Fruit fly (Drosophila melanogaster): ENCODE results near the gene CG7102.

CG7102 gene

DNA sequence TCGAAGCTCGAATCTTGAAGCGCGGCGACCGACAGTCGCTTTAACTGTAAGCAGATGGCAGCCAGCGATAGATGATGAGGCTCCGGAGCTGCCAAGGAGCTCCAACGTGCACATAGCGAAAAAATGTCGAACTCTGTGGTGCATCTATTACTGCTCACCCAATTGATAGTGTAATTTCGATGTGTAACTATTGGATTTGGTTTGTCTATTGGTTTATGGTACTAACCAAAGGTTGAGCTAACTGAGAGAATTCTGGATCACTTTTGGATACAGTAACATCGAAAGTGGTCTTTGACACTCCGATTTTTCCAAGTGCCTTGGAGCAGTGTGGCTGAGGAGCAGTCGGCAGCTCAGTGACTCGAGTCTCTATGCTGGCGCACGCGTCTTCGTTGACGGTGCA lies 11.3 kb upstream of the CG7102 start (continued):
- TF ChIP-seq acj6 (GFP tag; optimal IDR thresholded peaks at IDR 0.05) (peak; percentile 74), CG3919 (GFP tag; optimal IDR thresholded peaks at IDR 0.05) (peak; percentile 78), CG11762 (GFP tag; optimal IDR thresholded peaks at IDR 0.05; ENCODE audit: insufficient read depth) (peak; percentile 71), esn (GFP tag; optimal IDR thresholded peaks at IDR 0.05) (peak; percentile 58), CG7368 (GFP tag; optimal IDR thresholded peaks at IDR 0.05) (peak; percentile 76), CG34406 (GFP tag; optimal IDR thresholded peaks at IDR 0.05) (peak; percentile 35), CG16779 (tag; optimal IDR thresholded peaks at IDR 0.05) (no peak), CG11902 (GFP tag; optimal IDR thresholded peaks at IDR 0.05) (peak; percentile 51), Hr39 (GFP tag; optimal IDR thresholded peaks at IDR 0.05) (peak; percentile 40), topi (GFP tag; optimal IDR thresholded peaks at IDR 0.05) (peak; percentile 49), Eip93F (GFP tag; optimal IDR thresholded peaks at IDR 0.05) (no peak), Eip78C (GFP tag) (peak; percentile 92), fd59A (GFP tag; optimal IDR thresholded peaks at IDR 0.05) (peak; percentile 77), CG10631 (GFP tag; optimal IDR thresholded peaks at IDR 0.05) (peak; percentile 73)

DNA sequence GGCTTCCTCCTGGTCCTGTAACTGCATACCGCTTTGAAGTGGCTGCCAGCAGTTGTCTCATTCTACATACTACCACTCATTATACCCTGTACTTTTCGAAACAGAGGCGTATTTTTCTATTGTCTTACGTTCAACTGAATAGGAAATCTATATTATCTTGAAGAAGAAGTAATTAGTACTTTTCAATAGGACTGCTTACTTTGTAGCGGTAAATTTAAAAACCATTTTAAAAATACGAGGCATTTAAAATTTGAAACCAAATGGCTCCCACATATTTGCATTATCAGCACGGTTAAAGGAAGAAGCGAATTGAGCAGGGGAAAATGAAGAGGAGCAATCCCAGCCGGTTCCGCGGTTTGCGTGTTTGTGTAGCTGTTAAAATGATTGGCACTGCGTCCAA lies 9.9 kb upstream of the CG7102 start:
- TF ChIP-seq esn (GFP tag; optimal IDR thresholded peaks at IDR 0.05), result peak; percentile 71
- TF ChIP-seq CG8632 (GFP tag; optimal IDR thresholded peaks at IDR 0.05), result peak; percentile 43
- peak; percentile 56 for TF ChIP-seq achi (GFP tag; optimal IDR thresholded peaks at IDR 0.05)
- TF ChIP-seq CG1621 (tag; optimal IDR thresholded peaks at IDR 0.05), result peak; percentile 26
- peak; percentile 80 for TF ChIP-seq Ets96B (tag; optimal IDR thresholded peaks at IDR 0.05)
- TF ChIP-seq CG6854 (GFP tag; optimal IDR thresholded peaks at IDR 0.05), result no peak
- TF ChIP-seq CG9139 (GFP tag; optimal IDR thresholded peaks at IDR 0.05), result no peak
- TF ChIP-seq Hr38 (GFP tag; optimal IDR thresholded peaks at IDR 0.05), result no peak
- no peak for TF ChIP-seq CG11762 (GFP tag; optimal IDR thresholded peaks at IDR 0.05; ENCODE audit: insufficient read depth)
- TF ChIP-seq dac (GFP tag; optimal IDR thresholded peaks at IDR 0.05), result no peak
- TF ChIP-seq CG6163 (GFP tag; IDR thresholded peaks at IDR 0.05), result peak; percentile 69
- TF ChIP-seq Sox15 (GFP tag; optimal IDR thresholded peaks at IDR 0.05), result peak; percentile 20
- TF ChIP-seq net (GFP tag; optimal IDR thresholded peaks at IDR 0.05), result no peak
- TF ChIP-seq cyc (GFP tag; optimal IDR thresholded peaks at IDR 0.05), result peak; percentile 56
- TF ChIP-seq Ets21C (GFP tag; optimal IDR thresholded peaks at IDR 0.05), result peak; percentile 40
- no peak for TF ChIP-seq eg (GFP tag; IDR thresholded peaks at IDR 0.05)
- TF ChIP-seq CG6808 (GFP tag; optimal IDR thresholded peaks at IDR 0.05), result peak; percentile 41
- peak; percentile 69 for TF ChIP-seq Met (GFP tag; optimal IDR thresholded peaks at IDR 0.05)
- TF ChIP-seq fd85E (GFP tag; optimal IDR thresholded peaks at IDR 0.05), result no peak
- TF ChIP-seq CG6792 (GFP tag; optimal IDR thresholded peaks at IDR 0.05), result peak; percentile 41
- TF ChIP-seq Hr4 (GFP tag; optimal IDR thresholded peaks at IDR 0.05), result peak; percentile 20
- peak; percentile 21 for TF ChIP-seq CG4318 (GFP tag; optimal IDR thresholded peaks at IDR 0.05)
- TF ChIP-seq fkh (GFP tag; optimal IDR thresholded peaks at IDR 0.05), result no peak
- peak; percentile 60 for TF ChIP-seq pdm3 (GFP tag; optimal IDR thresholded peaks at IDR 0.05)
- peak; percentile 64 for TF ChIP-seq CG3919 (GFP tag; optimal IDR thresholded peaks at IDR 0.05)
- TF ChIP-seq salr (GFP tag; optimal IDR thresholded peaks at IDR 0.05), result peak in 1 of 2 experiments; percentile 53
- peak; percentile 87 for TF ChIP-seq Eip78C (GFP tag)
- TF ChIP-seq CG10631 (GFP tag; optimal IDR thresholded peaks at IDR 0.05), result peak; percentile 69
- peak; percentile 43 for TF ChIP-seq CG3032 (tag; optimal IDR thresholded peaks at IDR 0.05)
- peak in 1 of 2 experiments; percentile 68 for TF ChIP-seq ss (GFP tag; optimal IDR thresholded peaks at IDR 0.05)
- peak; percentile 55 for TF ChIP-seq Hr39 (GFP tag; optimal IDR thresholded peaks at IDR 0.05)
- TF ChIP-seq CG8319 (GFP tag; optimal IDR thresholded peaks at IDR 0.05), result peak; percentile 1
- TF ChIP-seq Gug (GFP tag; IDR thresholded peaks at IDR 0.05), result 0 out of 2 replicates have a peak, but pooled peaks have one; percentile 28
- peak; percentile 54 for TF ChIP-seq acj6 (GFP tag; optimal IDR thresholded peaks at IDR 0.05)
- TF ChIP-seq spab (GFP tag; optimal IDR thresholded peaks at IDR 0.05), result peak; percentile 55
- no peak for TF ChIP-seq Blimp-1 (GFP tag; optimal IDR thresholded peaks at IDR 0.05)
- peak; percentile 27 for TF ChIP-seq CG11902 (GFP tag; optimal IDR thresholded peaks at IDR 0.05)
- peak; percentile 34 for TF ChIP-seq CG34406 (GFP tag; optimal IDR thresholded peaks at IDR 0.05)
- TF ChIP-seq Sox14 (GFP tag; optimal IDR thresholded peaks at IDR 0.05), result peak; percentile 74
- TF ChIP-seq CG10669 (GFP tag; optimal IDR thresholded peaks at IDR 0.05), result peak; percentile 63
- TF ChIP-seq Sox102F (GFP tag; optimal IDR thresholded peaks at IDR 0.05), result peak; percentile 58
- no peak for TF ChIP-seq CG6276 (GFP tag; optimal IDR thresholded peaks at IDR 0.05)
- peak; percentile 50 for TF ChIP-seq OdsH (GFP tag; optimal IDR thresholded peaks at IDR 0.05)
- TF ChIP-seq CG32006 (GFP tag; optimal IDR thresholded peaks at IDR 0.05), result peak; percentile 67

Data from whole organism, prepupa.